Fruit fly (Drosophila melanogaster): ENCODE results near the gene Uch-L5.

dm6 chr3L:9499919-9500807 is 23.4 kb upstream of the Uch-L5 start:
- TF ChIP-seq EcR (GFP tag; optimal IDR thresholded peaks at IDR 0.05) (no peak), CG8478 (optimal IDR thresholded peaks at IDR 0.05) (no peak)
